Worm (Caenorhabditis elegans) whole organism, L4/young adult: ENCODE measurements around the gene gadr-2.

Experiments used
- W03F9.2 ChIP-seq: fragments of 150-350 bp; optimal IDR thresholded peaks from 2 replicates; lab custom pipeline; 2014; ENCODE audit warnings: missing biosample characterization, missing genetic modification characterization
- dao-5 ChIP-seq: sonication (generic microtip); optimal IDR thresholded peaks from 2 replicates; lab custom pipeline; 2016; ENCODE audit warnings: missing genotype, missing genetic modification characterization, moderate library complexity, missing compliant biosample characterization
- him-1 ChIP-seq: sonication (generic microtip); optimal IDR thresholded peaks from 2 replicates; lab custom pipeline; 2016; ENCODE audit warnings: missing genotype, missing genetic modification reagents, missing genetic modification characterization, missing compliant biosample characterization

gadr-2 gene

DNA sequence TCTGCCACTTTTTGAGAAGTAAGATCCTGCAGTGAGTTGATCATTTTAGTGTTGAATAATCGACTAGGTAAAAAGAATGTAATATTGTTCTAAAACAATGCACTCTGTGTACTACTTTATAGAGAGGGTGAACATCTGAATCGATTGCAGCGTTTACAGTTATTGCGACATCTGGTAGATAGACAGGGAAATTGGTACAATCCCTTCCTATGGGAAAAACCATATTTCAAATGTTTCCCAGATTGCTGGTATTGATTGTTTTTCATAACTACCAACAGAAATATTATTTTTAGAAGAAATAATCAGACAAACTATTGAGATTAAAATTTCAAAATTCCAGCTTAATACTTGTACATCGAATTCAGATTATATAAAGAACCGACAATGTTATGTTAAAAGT, at the start of gene gadr-2:
TSS of gene gadr-2 (minus strand) at position 101 of the 400 bp plus-strand sequence.
- TF ChIP-seq dao-5 (tag; lab: Kevin White, UChicago) (no peak), him-1 (no peak), W03F9.2 (tag; lab: Kevin White, UChicago) (no peak)

DNA sequence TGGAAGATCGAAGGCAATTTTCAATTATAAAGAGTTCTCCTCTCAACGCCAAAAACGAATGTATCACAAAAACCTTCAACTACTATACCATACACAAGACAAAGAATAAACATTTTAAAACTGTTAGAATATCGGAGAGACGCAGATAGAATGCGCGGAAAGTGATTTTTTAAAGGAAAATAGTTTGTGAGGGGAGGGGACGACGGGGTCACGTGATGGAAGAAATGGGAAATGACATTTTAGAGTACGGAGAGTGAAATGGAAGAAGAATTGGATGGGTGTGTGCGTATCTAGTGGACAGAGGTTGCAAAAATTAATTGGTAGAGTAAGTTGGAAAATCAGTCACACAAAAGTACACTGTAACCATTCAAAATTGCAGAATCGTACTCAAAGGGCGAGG, 49.4 kb upstream of the gadr-2 start:
- TF ChIP-seq dao-5 (tag; lab: Kevin White, UChicago), result no peak
- no peak for TF ChIP-seq W03F9.2 (tag; lab: Kevin White, UChicago)
- no peak for TF ChIP-seq him-1

DNA sequence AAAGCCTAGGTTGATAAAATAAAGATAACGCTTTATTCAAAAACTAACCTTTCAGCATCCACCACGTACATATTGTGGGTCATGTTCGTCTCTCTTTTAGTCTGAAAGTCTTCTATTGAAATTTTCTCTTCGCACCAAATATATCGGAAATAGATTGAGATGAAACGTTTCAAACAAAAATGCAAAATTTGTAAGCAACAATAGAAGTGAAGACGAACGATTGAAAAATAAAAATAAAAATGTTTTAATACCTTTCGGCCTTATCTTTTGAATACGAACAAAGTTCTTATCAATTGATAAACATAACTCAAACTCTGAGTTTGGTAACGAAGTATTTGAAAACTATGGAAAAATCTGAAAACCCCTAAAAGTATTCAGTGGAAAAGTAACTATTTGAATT, 48.1 kb upstream of the gadr-2 start, which contains the start of gene F56H11.2:
TSS of gene F56H11.2 (minus strand) at position 101 of the 400 bp plus-strand sequence.
- TF ChIP-seq dao-5 (tag; lab: Kevin White, UChicago), result no peak
- no peak for TF ChIP-seq W03F9.2 (tag; lab: Kevin White, UChicago)
- no peak for TF ChIP-seq him-1

DNA sequence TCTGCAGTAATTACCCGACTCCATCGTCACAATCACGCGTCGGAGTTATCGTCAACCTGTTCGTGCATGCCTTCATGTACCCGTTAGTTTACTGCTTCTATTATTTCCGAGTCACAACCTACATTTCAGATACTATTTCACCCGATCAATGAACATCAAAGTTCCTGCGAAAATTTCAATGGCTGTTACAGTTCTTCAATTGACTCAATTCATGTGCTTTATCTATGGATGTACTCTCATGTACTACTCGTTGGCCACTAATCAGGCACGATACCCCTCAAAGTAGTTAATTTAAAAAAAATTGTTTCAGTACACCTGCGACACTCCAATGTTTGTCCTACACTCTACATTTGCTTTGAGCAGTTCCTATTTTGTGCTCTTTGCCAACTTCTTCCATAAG, 45.8 kb upstream of the gadr-2 start:
- no peak for TF ChIP-seq W03F9.2 (tag; lab: Kevin White, UChicago)
- no peak for TF ChIP-seq dao-5 (tag; lab: Kevin White, UChicago)
- TF ChIP-seq him-1, result no peak

DNA sequence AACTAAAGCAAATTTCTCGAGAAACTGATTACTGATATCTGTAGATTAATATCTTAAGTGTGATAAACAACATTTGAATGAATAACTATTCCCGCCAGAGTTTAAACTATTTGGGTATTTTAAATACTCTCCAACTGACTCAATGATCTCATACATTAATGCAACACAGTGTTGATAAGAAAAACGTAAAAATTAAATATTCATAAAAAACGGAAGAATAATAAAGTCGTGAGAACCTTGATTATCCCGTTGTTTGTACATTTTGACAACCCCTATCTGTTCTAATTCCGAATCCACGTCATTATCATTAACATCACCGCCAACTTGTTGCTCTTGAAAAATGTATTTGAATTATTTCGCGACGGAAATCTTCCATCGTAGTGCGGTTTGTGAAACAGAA, 44.7 kb upstream of the gadr-2 start, which contains the start of gene elo-7:
TSS of gene elo-7 (plus strand) at position 301 of the 400 bp plus-strand sequence.
- TF ChIP-seq W03F9.2 (tag; lab: Kevin White, UChicago) (no peak), him-1 (no peak), dao-5 (tag; lab: Kevin White, UChicago) (no peak)

DNA sequence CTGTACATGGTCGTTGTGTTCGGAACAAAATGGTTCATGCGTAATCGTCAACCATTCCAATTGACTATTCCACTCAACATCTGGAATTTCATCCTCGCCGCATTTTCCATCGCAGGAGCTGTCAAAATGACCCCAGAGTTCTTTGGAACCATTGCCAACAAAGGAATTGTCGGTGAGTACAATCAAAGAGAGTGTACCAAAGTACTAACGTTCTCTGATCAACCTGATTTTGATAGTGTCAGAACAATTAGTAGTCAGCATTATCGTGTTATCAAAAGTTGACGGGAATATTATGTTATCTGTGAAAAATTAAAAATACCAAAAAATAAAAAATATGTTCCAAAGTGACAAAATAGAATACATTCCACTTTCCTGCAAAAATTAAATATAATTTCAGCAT, 42.1 kb upstream of the gadr-2 start:
- TF ChIP-seq W03F9.2 (tag; lab: Kevin White, UChicago) (no peak), dao-5 (tag; lab: Kevin White, UChicago) (no peak), him-1 (no peak)

DNA sequence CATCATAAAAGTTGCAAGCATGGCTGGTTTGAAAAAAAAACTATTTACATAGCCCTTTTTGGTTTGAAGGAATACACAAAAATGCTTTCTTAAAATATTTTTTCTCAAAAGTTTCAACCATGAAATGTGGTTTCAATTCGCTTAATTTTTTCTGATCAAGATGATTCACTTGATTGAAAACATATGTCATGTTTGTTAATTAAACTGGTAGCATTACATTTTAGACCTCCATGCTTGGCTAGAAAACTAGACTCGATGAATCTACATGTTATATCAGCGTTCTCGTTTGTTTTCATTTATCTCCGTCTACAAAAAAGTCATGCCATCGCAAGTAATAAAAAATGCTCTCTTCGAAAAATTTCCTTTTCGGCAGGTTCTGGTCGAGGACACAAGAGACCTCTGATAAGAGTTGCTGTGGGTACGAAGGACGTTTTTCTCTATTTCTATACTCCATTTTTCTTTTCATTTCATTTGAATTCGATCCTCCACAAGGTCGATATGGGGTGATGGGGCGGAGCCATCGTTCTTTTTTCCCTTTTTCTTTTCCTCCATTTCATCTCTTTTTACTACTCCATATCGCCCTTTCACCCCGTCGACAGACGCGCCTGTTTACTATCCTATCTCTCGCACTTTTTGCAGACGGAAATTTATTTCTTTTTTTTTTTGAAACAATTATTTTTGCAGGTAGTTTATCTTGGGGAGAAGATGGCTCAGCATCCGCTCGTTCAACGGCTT, 40.9 kb upstream of the gadr-2 start, which contains the start of gene elo-1:
TSS of gene elo-1 (plus strand) at position 685 of the 735 bp plus-strand sequence.
- TF ChIP-seq W03F9.2 (tag; lab: Kevin White, UChicago), result no peak
- TF ChIP-seq him-1, result no peak

DNA sequence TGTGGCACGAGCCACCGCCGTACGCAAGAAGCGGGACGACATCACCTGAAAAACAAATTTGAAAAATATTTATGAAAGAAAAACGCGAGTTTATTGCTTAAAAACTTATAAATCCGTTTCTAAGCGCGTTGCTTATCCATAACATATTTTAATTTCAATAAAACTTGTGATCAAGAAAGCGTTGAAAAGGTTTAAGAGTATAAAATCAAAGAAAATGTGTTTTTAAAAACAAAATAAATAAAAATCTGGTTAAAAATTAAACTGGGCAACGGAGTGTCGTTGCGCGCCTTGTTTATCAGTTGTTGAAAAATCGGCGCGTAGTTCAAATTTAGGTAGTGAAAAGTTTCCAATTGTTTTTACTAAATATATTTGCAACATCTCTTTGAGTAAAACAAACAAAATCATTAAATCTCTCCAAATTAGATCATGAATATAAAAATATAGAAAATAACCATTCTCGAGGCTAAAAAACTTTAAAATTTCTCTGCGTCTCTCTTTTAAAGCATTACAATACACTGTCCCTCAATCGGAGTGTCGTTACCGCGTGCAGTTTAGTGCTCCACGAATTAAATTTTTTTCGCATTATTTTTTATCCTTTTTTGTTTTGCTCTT, 40.0 kb upstream of the gadr-2 start, which contains the start of gene ndua-5:
TSS of gene ndua-5 (minus strand) at position 51 of the 612 bp plus-strand sequence.
- TF ChIP-seq him-1, result no peak
- TF ChIP-seq W03F9.2 (tag; lab: Kevin White, UChicago), result no peak

DNA sequence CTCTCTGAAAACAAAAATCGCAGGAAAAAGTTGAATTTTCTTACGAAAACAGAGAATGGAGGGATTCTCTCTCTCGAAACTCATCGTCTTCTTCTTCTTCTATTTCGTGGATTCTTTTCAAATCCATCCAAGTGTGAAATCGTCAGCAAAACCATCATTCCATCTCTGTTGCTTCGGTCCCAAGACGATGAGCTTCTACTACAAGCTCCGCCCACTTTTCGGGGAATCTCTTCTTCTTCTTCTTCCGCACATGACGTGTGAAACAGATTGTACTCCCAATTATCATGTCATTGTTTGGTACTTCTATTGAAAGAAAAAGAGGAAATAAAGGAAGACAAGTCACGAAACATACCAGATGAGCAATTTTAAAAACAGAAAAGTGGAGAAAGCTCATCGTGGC, 38.2 kb upstream of the gadr-2 start:
- TF ChIP-seq him-1, result no peak
- no peak for TF ChIP-seq W03F9.2 (tag; lab: Kevin White, UChicago)
- TF ChIP-seq dao-5 (tag; lab: Kevin White, UChicago), result no peak

DNA sequence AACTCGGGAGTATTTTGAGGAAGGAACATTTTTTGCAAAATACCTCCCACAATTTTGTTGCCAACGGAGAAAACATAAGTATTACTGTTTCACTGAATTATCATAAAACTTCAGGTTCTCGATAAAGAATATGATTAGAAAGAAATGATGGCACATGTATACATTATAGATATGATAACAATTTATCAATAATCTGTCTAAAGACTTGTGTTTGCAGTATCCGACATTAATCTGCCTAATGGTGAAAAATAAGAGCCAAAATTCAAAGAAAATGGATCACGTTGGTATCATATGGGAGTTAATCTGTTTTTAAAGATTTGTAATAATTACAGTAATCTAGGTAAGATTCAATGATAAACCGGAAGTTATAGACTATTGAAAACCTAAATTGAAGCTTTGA, 35.7 kb upstream of the gadr-2 start:
- TF ChIP-seq W03F9.2 (tag; lab: Kevin White, UChicago), result no peak
- no peak for TF ChIP-seq him-1
- no peak for TF ChIP-seq dao-5 (tag; lab: Kevin White, UChicago)

DNA sequence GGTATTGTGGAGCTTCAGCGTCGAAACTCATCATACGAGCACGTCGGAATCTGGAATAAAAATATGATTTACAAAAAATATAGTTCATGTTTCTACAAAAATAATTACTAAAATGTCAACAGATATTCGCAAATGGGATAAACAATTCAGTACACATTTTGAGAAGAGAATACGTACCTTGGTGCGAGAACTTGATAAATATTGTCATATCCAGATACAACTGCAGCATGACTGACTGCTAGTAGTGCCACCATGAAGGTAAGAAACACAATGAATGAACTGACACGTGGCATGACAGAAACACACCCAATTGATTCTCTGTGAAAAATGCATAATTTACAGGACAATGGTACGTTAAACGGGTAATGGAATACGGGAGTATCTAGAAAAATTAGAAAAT, 33.7 kb upstream of the gadr-2 start, which contains the start of gene nlp-35:
TSS of gene nlp-35 (minus strand) at position 319 of the 400 bp plus-strand sequence.
- TF ChIP-seq W03F9.2 (tag; lab: Kevin White, UChicago) (no peak), him-1 (no peak), dao-5 (tag; lab: Kevin White, UChicago) (no peak)

DNA sequence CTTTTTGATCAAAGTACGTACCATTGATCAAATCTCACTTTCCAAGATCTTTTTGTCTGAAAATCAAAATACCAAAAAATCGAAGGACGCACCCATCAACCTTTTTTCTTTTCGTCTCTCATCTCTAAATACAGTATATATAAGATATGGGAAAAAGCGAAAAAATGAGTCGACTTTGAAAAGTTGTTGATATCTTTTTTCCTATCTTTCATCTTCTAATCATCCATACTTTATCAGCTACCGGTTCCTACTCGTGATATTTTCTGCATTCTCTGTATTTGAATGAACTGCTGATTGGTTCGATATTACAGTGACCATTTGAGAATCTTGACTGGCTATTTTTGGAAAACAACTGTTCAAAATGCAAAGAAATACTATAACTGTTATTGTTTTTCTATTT, 31.9 kb upstream of the gadr-2 start, which contains the start of gene C33A12.19:
TSS of gene C33A12.19 (plus strand) at position 169 of the 400 bp plus-strand sequence.
- TF ChIP-seq dao-5 (tag; lab: Kevin White, UChicago), result no peak
- no peak for TF ChIP-seq W03F9.2 (tag; lab: Kevin White, UChicago)
- no peak for TF ChIP-seq him-1

DNA sequence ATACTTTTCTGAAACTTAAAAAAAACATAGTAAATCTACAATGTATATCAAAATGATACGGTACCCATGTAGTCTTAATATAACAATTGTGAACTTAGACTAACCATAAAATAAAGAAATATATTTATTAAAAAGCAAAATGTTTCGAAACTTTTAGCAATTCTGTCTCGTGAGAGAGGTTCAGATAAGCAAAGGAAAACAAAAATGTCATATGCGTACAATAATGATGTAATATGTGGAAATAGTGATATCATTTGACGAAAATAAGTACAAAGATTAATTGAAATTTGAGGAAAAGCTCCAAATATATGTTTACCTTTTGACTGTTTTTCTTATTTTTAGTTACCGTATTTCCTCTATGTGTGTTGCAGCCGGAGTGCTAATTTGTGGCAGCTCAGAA, 29.2 kb upstream of the gadr-2 start:
- TF ChIP-seq W03F9.2 (tag; lab: Kevin White, UChicago) (no peak), dao-5 (tag; lab: Kevin White, UChicago) (no peak), him-1 (no peak)

DNA sequence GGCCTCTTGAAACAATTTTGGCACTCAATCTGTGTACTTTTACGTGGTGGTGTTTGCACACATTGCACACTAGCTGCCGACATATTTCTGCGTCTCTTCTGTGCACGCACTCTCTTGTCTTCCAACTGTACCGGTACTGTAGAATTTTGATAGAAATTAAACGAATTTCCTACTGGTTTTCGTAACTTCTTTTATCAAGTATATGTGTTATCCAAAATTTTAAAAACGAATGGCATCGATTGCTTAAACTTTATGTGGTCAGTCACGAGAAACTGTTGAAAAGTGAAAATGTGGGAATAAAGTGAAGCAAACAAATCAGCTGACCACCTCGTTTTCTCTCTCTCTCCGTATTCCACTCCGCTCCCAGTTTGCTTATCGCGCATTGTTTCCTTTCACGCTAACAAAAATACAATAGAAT, 28.4 kb upstream of the gadr-2 start:
- TF ChIP-seq him-1 (no peak), dao-5 (tag; lab: Kevin White, UChicago) (no peak), W03F9.2 (tag; lab: Kevin White, UChicago) (peak; percentile 28)
